Worm (Caenorhabditis elegans) whole organism, late embryonic: ENCODE data around the gene Y6D1A.1.

Experiments
- C08G9.2 ChIP-seq: sonication (generic microtip); optimal IDR thresholded peaks from 2 replicates; lab custom pipeline; 2016; ENCODE audit warnings: mild to moderate bottlenecking, missing genetic modification characterization, moderate library complexity, missing compliant biosample characterization
- madf-2 ChIP-seq: sonication (generic microtip); optimal IDR thresholded peaks from 2 replicates; lab custom pipeline; 2017; ENCODE audit warnings: missing genetic modification characterization, missing compliant biosample characterization
- pqm-1 ChIP-seq: sonication (generic microtip); optimal IDR thresholded peaks from 2 replicates; lab custom pipeline; 2016; ENCODE audit warnings: missing genetic modification characterization, missing compliant biosample characterization

- no peak for TF ChIP-seq pqm-1 (tag; lab: Kevin White, UChicago)
- TF ChIP-seq C08G9.2 (tag; lab: Kevin White, UChicago), result no peak
- no peak for TF ChIP-seq madf-2 (tag; lab: Kevin White, UChicago)
Measured at ce11 chrII:11794392-11794791, 29.0 kb downstream of the Y6D1A.1 start.
